Fruit fly (Drosophila melanogaster): ENCODE results near the gene HINT1.

HINT1 gene

DNA sequence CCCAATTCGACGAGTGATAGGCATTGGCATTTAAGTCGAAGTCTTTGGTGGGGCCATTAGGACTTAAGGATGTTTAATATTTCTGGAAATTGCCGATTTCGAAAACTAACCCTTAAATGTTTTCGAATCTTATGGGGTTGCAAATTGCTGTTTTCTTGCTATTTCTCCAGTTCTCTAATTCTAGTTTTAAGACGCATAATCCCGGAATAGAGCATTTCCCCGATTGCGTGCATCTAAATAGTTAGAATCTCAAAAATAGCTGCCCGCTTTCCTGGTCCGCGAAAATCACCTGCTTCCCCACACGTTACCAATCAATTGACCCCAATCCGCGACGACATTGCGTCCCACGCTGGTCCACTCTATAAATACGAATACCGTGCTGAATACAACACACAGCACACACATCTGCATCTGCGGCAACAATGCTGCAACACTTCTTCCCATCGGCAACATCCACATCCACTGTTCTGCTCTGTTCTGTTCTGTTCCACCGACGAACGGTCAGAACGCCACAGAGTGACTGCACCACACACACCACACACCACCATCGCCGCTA is 18.0 kb upstream of the HINT1 start, which contains the start of gene Bacc:
TSS of gene Bacc (plus strand) at position 542 of the 556 bp plus-strand sequence.
- TF ChIP-seq CG8478 (optimal IDR thresholded peaks at IDR 0.05) (no peak), Dll (optimal IDR thresholded peaks at IDR 0.05) (no peak), EcR (GFP tag; optimal IDR thresholded peaks at IDR 0.05) (no peak), psq (optimal IDR thresholded peaks at IDR 0.05) (no peak), usp (GFP tag; optimal IDR thresholded peaks at IDR 0.05) (no peak), pan (optimal IDR thresholded peaks at IDR 0.05) (no peak)

DNA sequence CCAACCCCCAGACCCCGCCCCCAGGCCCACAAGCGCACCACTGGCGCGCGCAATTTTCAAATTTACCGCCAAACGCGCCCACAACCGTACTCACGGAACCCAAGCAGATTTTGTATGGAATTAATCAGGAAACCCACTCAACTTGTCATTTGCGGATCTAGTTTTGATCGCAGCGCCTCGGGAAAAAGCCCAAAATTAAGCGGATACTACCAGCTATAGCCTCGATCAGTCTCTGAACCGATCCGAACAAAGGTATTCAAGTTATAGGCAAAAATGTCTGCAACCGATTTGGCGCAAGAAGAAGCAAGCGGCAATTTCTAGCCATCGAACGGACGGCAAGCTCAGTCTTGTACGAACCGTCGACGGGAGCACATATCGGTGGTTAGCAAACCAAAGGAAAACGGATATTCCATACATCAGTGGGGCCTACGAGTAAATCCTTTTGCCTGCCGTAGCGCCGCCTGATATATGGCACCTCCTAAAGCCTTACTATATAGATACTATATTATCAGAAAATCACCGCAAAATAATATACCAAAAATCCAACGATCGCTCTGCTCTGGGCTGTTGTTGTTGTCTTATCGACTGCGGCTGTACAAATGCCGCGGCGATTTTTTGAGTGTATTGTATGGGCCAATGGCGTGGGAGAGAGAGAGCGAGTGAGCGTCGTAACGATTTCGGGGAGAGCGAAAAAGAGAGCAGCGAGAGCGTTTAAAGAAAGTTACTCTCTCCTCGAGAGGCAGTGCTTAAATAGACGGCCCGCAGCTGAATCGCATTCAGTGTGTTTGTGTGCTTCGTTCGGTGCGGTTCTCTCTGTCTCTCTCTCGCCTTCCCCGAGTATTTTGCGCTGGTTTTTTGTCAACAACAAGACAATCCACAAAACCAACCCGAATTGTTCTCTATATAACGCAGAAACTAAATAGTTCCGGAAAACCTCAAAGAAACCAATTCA is 17.2 kb upstream of the HINT1 start, which contains the start of gene Pgk:
TSS of gene Pgk (minus strand) at position 609 of the 952 bp plus-strand sequence.
- TF ChIP-seq EcR (GFP tag; optimal IDR thresholded peaks at IDR 0.05) (no peak), Dll (optimal IDR thresholded peaks at IDR 0.05) (peak; percentile 100), psq (optimal IDR thresholded peaks at IDR 0.05) (peak; percentile 84), CG8478 (optimal IDR thresholded peaks at IDR 0.05) (no peak)

DNA sequence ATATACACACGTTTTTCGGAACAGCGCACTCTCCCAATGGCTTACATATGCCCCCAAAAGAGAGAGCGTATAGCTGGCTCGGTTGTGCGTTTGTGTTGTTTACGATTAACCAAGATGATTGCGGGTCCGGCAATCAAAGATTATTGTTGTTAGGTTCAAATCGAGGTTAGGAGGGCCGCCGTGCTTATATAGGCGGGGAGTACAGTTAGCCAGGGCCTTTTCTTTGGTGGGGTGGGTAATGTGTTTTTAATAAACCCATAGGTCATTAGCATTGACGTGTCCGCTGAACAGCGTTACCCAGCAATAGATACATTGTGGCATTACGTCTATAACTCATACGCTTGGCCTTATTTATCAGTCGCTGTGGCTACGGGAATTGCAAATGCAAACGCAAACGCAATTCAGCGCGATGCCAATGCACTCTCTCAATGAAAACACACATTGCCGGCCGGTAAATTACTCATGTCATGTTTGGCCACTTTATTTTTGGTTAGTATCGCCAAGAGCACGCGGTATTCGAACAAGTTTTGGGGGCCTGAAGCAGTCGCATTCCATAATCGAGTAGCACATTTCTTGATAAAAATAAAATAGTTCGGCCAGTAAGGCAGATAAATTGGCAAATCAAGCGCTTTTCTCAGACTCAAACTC is 16.0 kb upstream of the HINT1 start:
- peak in 1 of 2 experiments; percentile 67 for TF ChIP-seq EcR (GFP tag; optimal IDR thresholded peaks at IDR 0.05)
- TF ChIP-seq psq (optimal IDR thresholded peaks at IDR 0.05), result no peak
- TF ChIP-seq usp (GFP tag; optimal IDR thresholded peaks at IDR 0.05), result no peak
- no peak for TF ChIP-seq Dll (optimal IDR thresholded peaks at IDR 0.05)

DNA sequence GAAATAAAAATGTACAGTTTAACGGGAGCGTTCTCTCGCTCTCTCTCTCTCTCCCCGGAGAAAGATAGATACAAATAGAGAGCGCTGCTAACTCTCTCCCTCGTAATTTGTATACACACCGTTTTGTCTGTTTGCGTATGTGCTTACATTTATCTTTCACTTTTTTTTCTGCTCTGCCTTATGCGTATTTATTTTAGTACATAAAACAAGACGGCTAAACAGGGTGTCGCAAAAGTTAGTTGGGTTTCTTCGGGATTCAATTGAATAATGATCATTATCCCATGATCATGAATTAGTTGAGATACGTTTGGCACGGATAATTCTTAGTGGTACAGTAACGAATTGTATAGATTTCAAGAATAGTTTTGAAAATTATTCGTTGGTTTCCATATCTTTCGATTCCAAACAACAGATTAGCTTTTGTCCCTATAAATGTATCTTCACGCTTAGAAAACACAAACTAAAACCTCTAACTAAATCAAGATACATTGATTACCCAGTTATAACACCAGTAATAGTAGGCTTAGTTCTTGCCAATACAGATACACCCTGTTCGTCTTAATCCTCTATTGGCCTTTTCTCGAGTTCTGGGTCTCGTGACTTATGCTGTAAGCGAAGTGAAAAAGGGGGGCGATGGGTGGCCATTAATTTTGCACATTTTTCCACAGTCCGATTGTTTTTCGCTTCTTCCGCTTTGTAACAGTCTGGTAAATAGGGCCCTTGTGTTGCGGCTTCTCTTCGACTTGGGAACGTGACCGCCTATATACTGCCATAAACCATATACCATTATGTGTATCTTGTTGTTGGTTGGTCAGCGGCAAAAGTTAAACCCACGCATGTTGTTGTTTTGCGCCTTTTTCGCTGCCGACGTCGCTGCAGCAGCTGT is 15.3 kb upstream of the HINT1 start:
- TF ChIP-seq CG8478 (optimal IDR thresholded peaks at IDR 0.05) (no peak), psq (optimal IDR thresholded peaks at IDR 0.05) (no peak), usp (GFP tag; optimal IDR thresholded peaks at IDR 0.05) (no peak), EcR (GFP tag; optimal IDR thresholded peaks at IDR 0.05) (no peak), Dll (optimal IDR thresholded peaks at IDR 0.05) (no peak), pan (optimal IDR thresholded peaks at IDR 0.05) (no peak)

DNA sequence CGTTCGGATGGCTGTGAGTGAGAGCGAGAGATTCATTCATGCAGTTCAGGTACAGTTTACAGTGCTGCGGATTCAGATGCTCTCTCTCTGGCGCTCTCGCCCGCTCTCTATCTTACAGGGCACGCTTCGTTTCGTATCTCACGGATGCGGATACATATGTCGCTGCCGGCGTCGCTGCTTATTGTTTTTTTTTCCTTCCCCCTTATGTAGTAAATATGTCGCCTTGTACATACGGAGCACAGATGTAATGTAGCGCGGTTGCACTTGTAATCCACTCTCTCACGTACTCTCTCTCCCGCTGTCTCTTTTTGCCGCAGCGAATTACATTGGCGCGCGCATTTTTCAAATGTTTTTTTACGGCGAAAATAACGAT is 14.6 kb upstream of the HINT1 start:
- peak; percentile 97 for TF ChIP-seq Dll (optimal IDR thresholded peaks at IDR 0.05)
- no peak for TF ChIP-seq CG8478 (optimal IDR thresholded peaks at IDR 0.05)

DNA sequence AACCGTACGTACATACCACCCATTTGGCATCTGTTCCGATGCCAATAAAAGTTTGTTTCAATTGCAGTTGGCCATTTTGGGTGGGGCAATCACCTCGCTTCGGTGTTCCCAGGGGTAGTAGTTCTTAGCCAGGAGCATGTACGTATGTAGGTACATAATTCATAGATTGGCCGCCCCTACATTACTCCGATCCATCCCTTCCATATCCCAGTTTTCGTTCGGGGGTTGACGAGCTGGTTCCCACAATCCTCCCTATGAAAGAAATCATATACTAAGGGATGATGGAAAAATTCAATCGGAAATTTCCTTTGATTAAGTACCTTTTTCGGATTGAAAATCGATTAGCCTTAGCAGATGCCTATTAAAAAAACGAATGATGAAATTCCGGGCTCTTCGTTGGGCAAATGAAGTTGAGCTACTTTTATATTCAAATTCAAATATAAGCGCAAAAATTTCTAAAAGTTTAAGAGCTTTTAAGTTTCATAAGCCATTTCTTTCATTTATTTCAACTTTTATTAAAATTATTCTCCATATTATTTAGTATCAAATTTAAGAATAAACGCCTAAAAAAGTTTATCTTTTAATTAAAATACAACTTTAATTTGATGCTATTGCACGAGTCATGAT is 11.9 kb upstream of the HINT1 start:
- no peak for TF ChIP-seq pan (optimal IDR thresholded peaks at IDR 0.05)
- no peak for TF ChIP-seq usp (GFP tag; optimal IDR thresholded peaks at IDR 0.05)
- no peak for TF ChIP-seq CG8478 (optimal IDR thresholded peaks at IDR 0.05)
- TF ChIP-seq psq (optimal IDR thresholded peaks at IDR 0.05), result no peak
- no peak for TF ChIP-seq EcR (GFP tag; optimal IDR thresholded peaks at IDR 0.05)
- no peak for TF ChIP-seq Dll (optimal IDR thresholded peaks at IDR 0.05)

DNA sequence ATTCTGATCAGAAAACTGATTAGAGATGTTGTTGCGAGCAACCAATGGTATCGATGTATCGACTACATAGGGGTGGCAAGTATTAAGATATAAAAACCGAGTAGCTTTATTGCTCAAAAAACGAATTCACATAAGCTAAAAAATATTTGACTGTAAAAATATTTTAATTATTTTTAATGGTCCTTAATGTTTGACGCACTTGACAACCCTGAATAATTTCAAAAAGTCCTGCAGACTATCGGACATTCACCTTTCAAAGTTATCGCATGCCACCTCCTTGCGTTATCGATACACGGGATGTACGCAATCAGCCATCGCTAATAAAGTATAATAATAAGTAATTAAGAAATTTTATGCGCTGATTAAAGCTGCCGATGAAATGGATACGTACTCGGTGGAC is 10.3 kb upstream of the HINT1 start, which contains the start of the genes HemK2, Snapin and Tnpo-SR:
TSS of gene HemK2 (minus strand) at position 24 of the 400 bp plus-strand sequence.
TSS of gene Snapin (minus strand) at position 24 of the 400 bp plus-strand sequence.
TSS of gene Tnpo-SR (plus strand) at position 271 of the 400 bp plus-strand sequence.
- no peak for TF ChIP-seq pan (optimal IDR thresholded peaks at IDR 0.05)
- no peak for TF ChIP-seq usp (GFP tag; optimal IDR thresholded peaks at IDR 0.05)
- no peak for TF ChIP-seq psq (optimal IDR thresholded peaks at IDR 0.05)
- TF ChIP-seq Dll (optimal IDR thresholded peaks at IDR 0.05), result no peak
- TF ChIP-seq CG8478 (optimal IDR thresholded peaks at IDR 0.05), result no peak
- no peak for TF ChIP-seq EcR (GFP tag; optimal IDR thresholded peaks at IDR 0.05)

DNA sequence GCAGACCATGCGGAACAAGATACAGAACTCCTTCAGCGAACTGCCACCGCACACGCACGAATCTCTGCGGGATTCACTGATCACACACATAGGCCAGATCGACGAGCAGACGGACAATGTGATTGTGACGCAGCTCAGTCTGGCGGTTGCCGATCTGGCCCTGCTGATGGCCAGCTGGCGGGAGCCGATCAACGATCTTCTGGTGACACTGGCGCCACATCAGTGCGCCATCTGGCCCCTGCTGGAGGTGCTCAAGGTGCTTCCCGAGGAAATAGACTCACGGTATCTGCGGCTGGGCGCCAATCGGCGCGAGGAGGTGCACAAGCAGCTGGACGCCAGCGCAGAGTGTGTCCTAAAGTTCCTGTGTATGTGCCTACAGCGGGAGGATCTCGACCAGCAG is 9.6 kb upstream of the HINT1 start:
- TF ChIP-seq Dll (optimal IDR thresholded peaks at IDR 0.05), result no peak
- no peak for TF ChIP-seq psq (optimal IDR thresholded peaks at IDR 0.05)
- TF ChIP-seq CG8478 (optimal IDR thresholded peaks at IDR 0.05), result no peak
- no peak for TF ChIP-seq pan (optimal IDR thresholded peaks at IDR 0.05)
- TF ChIP-seq EcR (GFP tag; optimal IDR thresholded peaks at IDR 0.05), result no peak
- TF ChIP-seq usp (GFP tag; optimal IDR thresholded peaks at IDR 0.05), result no peak

DNA sequence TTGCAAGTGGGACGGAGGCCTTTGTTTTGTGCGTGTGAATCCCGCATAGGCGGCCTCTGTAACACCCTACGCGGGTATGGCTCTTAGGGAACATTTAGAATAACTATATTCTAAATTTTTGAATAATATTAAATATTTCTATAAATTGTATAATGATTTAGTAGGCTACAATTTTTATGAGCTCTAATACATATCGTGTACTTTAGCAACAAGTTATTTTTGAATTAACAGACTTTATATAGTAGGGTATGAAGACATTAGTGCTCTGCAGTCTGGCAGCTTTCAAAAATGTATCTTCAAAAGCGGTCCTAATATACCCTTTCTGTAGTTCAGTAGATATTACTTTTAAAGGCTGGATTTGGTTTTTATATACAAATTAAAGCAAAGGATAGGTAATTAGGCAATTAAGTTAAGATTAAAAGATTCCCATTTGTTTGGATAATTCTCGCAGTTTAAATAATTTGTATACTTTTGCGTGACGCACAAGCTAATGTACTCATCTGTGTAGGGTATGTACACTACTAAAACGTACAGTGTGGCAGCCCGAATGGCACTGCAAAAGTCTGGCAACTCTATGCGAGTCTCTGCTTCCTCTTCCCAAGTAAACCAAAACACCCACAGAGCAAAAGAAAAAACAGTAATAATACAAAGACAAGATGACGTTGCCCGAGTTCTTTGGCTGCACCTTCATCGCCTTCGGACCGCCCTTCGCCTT is 4.1 kb upstream of the HINT1 start, which contains the start of the genes Snx21 and aph-1:
TSS of gene Snx21 (minus strand) at position 7 of the 715 bp plus-strand sequence.
TSS of gene aph-1 (plus strand) at position 575 of the 715 bp plus-strand sequence.
- TF ChIP-seq usp (GFP tag; optimal IDR thresholded peaks at IDR 0.05) (no peak), pan (optimal IDR thresholded peaks at IDR 0.05) (no peak), Dll (optimal IDR thresholded peaks at IDR 0.05) (no peak)

DNA sequence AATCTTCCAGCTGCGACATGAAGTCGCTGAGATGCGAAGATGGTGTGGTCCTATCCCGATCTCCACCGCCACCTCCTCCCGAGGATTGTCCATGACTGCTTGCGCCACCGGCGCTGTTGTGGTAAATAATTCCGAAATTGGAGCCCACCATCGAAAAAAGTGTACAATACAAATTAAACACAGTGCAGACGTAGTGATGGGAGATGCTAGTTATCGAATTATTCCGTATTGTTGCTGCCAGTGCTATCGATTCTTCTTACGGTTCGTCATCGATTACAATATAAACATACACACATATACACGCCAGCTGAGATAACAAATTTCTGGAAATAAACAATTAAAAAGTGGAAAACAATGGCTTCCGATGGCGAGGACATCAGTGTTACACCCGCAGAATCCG is 2.3 kb upstream of the HINT1 start, which contains the start of the genes Taf10b and Taf10:
TSS of gene Taf10b (minus strand) at position 219 of the 400 bp plus-strand sequence.
TSS of gene Taf10 (plus strand) at position 264 of the 400 bp plus-strand sequence.
- no peak for TF ChIP-seq Dll (optimal IDR thresholded peaks at IDR 0.05)
- no peak for TF ChIP-seq pan (optimal IDR thresholded peaks at IDR 0.05)
- TF ChIP-seq psq (optimal IDR thresholded peaks at IDR 0.05), result no peak
- TF ChIP-seq EcR (GFP tag; optimal IDR thresholded peaks at IDR 0.05), result no peak
- TF ChIP-seq CG8478 (optimal IDR thresholded peaks at IDR 0.05), result no peak
- TF ChIP-seq usp (GFP tag; optimal IDR thresholded peaks at IDR 0.05), result no peak
